Fruit fly (Drosophila melanogaster) whole organism, embryonic: ENCODE results near the gene Reg-2.

Source experiments
- BEAF-32 ChIP-seq: fragments of 200-800 bp; sonication (Bioruptor generic); optimal IDR thresholded peaks from 3 replicates; lab custom pipeline; 2017; ENCODE audit warnings: missing biosample characterization, missing genetic modification characterization, mild to moderate bottlenecking, moderate library complexity, missing genetic modification reagents
- Blimp-1 ChIP-seq: fragments of 200-800 bp; sonication (Bioruptor generic); optimal IDR thresholded peaks from 3 replicates; lab custom pipeline; 2018; ENCODE audit warnings: missing biosample characterization, missing genetic modification characterization, mild to moderate bottlenecking, moderate library complexity, missing genetic modification reagents
- CG1024 ChIP-seq: fragments of 200-800 bp; sonication (Bioruptor generic); IDR thresholded peaks from 2 replicates; pipeline ENCODE4 v1.3.6; 2022; ENCODE audit warnings: missing biosample characterization, missing genetic modification characterization
- CG10543 ChIP-seq: fragments of 200-800 bp; sonication (Bioruptor generic); optimal IDR thresholded peaks from 3 replicates; lab custom pipeline; 2017; ENCODE audit warnings: missing biosample characterization, mild to moderate bottlenecking, missing genetic modification characterization, moderate library complexity
- CG12071 ChIP-seq: fragments of 200-800 bp; sonication (Bioruptor generic); optimal IDR thresholded peaks from 3 replicates; lab custom pipeline; 2018; ENCODE audit warnings: missing biosample characterization, mild to moderate bottlenecking, missing genetic modification characterization
- CG13424 ChIP-seq: fragments of 200-800 bp; sonication (Bioruptor generic); optimal IDR thresholded peaks from 2 replicates; lab custom pipeline; 2019; ENCODE audit warnings: missing biosample characterization, mild to moderate bottlenecking, missing genetic modification characterization, moderate library complexity
- CG15269 ChIP-seq: fragments of 200-800 bp; sonication (Bioruptor generic); optimal IDR thresholded peaks from 2 replicates; lab custom pipeline; 2018; ENCODE audit warnings: missing biosample characterization, mild to moderate bottlenecking, missing genetic modification characterization, moderate library complexity
- CG18619 ChIP-seq: fragments of 200-800 bp; sonication (Bioruptor generic); optimal IDR thresholded peaks from 3 replicates; lab custom pipeline; 2017; ENCODE audit warnings: missing biosample characterization, mild to moderate bottlenecking, missing genetic modification characterization
- CG30403 ChIP-seq: fragments of 200-800 bp; sonication (Bioruptor generic); optimal IDR thresholded peaks from 3 replicates; lab custom pipeline; 2016; ENCODE audit warnings: missing biosample characterization, missing genetic modification characterization
- CG32532 ChIP-seq: fragments of 200-800 bp; sonication (Bioruptor generic); IDR thresholded peaks from 2 replicates; pipeline ENCODE4 v1.3.6; 2022; ENCODE audit warnings: missing biosample characterization, missing genetic modification characterization
- CG32772 ChIP-seq: fragments of 200-800 bp; sonication (Bioruptor generic); IDR thresholded peaks from 2 replicates; pipeline ENCODE4 v1.3.6; 2022; ENCODE audit warnings: missing biosample characterization, missing genetic modification characterization
- CG5953 ChIP-seq: fragments of 200-800 bp; sonication (Bioruptor generic); IDR thresholded peaks from 2 replicates; pipeline ENCODE4 v1.3.6; 2022; ENCODE audit warnings: missing biosample characterization, missing genetic modification characterization
- CG6765 ChIP-seq: fragments of 200-800 bp; sonication (Bioruptor generic); optimal IDR thresholded peaks from 3 replicates; lab custom pipeline; 2017; ENCODE audit warnings: missing biosample characterization, mild to moderate bottlenecking, missing genetic modification characterization
- CG6791 ChIP-seq: fragments of 200-800 bp; sonication (Bioruptor generic); IDR thresholded peaks from 3 replicates; pipeline ENCODE4 v1.3.6; 2022; ENCODE audit warnings: missing biosample characterization, missing genetic modification characterization; ENCODE audit not compliant: partially characterized antibody
- CG8290 ChIP-seq, 3 experiments: fragments of 200-800 bp; sonication (Bioruptor generic); optimal IDR thresholded peaks; 2 replicates each; lab custom pipeline; 2016 to 2019; ENCODE audit warnings: missing biosample characterization in 3 of 3, missing genetic modification characterization in 3 of 3, mild to moderate bottlenecking in 2 of 3, moderate library complexity in 1 of 3
- CG9437 ChIP-seq: fragments of 200-800 bp; sonication (Bioruptor generic); optimal IDR thresholded peaks from 2 replicates; lab custom pipeline; 2018; ENCODE audit warnings: missing biosample characterization, mild to moderate bottlenecking, missing genetic modification characterization
- Dek ChIP-seq: fragments of 200-800 bp; sonication (Bioruptor generic); optimal IDR thresholded peaks from 3 replicates; lab custom pipeline; 2019; ENCODE audit warnings: missing biosample characterization, mild to moderate bottlenecking, missing genetic modification characterization, moderate library complexity
- Drgx ChIP-seq: fragments of 200-800 bp; sonication (Bioruptor generic); IDR thresholded peaks from 2 replicates; pipeline ENCODE4 v1.3.6; 2022; ENCODE audit warnings: missing biosample characterization, missing genetic modification characterization
- Hr78 ChIP-seq, 2 experiments: fragments of 200-800 bp in 1 of 2; fragments of >200 bp in 1 of 2; sonication (Bioruptor generic) in 1 of 2; optimal IDR thresholded peaks; 2 replicates each; lab custom pipeline; 2017 to 2019; ENCODE audit warnings: missing biosample characterization in 2 of 2, missing genetic modification characterization in 2 of 2, mild to moderate bottlenecking in 1 of 2, moderate library complexity in 1 of 2
- MTF-1 ChIP-seq: fragments of 200-800 bp; sonication (Bioruptor generic); optimal IDR thresholded peaks from 2 replicates; lab custom pipeline; 2018; ENCODE audit warnings: missing biosample characterization, mild to moderate bottlenecking, missing genetic modification characterization, borderline replicate concordance
- Myb ChIP-seq: fragments of 200-800 bp; sonication (Bioruptor generic); optimal IDR thresholded peaks from 2 replicates; lab custom pipeline; 2016; ENCODE audit warnings: missing biosample characterization, missing genetic modification characterization
- Neu2 ChIP-seq: fragments of 200-800 bp; sonication (Bioruptor generic); optimal IDR thresholded peaks from 3 replicates; lab custom pipeline; 2016; ENCODE audit warnings: missing biosample characterization, missing genetic modification characterization, borderline replicate concordance
- Pdp1 ChIP-seq, 2 experiments: fragments of 200-800 bp; sonication (Bioruptor generic); optimal IDR thresholded peaks; 3 replicates each; lab custom pipeline; 2016; ENCODE audit warnings: missing biosample characterization in 2 of 2, missing genetic modification characterization in 2 of 2, mild to moderate bottlenecking in 1 of 2, moderate library complexity in 1 of 2
- Stat92E ChIP-seq, 3 experiments: fragments of >200 bp in 2 of 3; fragments of 200-800 bp in 1 of 3; sonication (Bioruptor generic) in 1 of 3; optimal IDR thresholded peaks; 2 replicates each; lab custom pipeline; 2017 to 2019; ENCODE audit warnings: missing biosample characterization in 3 of 3, missing genetic modification characterization in 3 of 3, mild to moderate bottlenecking in 1 of 3, moderate library complexity in 1 of 3
- TFAM ChIP-seq: fragments of 200-800 bp; sonication (Bioruptor generic); optimal IDR thresholded peaks from 2 replicates; lab custom pipeline; 2017; ENCODE audit warnings: missing biosample characterization, missing genetic modification characterization, inconsistent platforms
- abd-A ChIP-seq: fragments of 200-800 bp; sonication (Bioruptor generic); optimal IDR thresholded peaks from 3 replicates; lab custom pipeline; 2019; ENCODE audit warnings: missing biosample characterization, mild to moderate bottlenecking, missing genetic modification characterization, moderate library complexity
- amos ChIP-seq: fragments of 200-800 bp; sonication (Bioruptor generic); IDR thresholded peaks from 2 replicates; pipeline ENCODE4 v1.3.6; 2022; ENCODE audit warnings: missing biosample characterization, missing genetic modification characterization; ENCODE audit not compliant: partially characterized antibody
- bigmax ChIP-seq: fragments of 200-800 bp; sonication (Bioruptor generic); optimal IDR thresholded peaks from 2 replicates; lab custom pipeline; 2018; ENCODE audit warnings: missing biosample characterization, mild to moderate bottlenecking, missing genetic modification characterization
- br ChIP-seq: fragments of >200 bp; optimal IDR thresholded peaks from 2 replicates; lab custom pipeline; 2017
- bsh ChIP-seq, 2 experiments: fragments of 200-800 bp; sonication (Bioruptor generic); optimal IDR thresholded peaks; 2 replicates each; lab custom pipeline; 2017 to 2018; ENCODE audit warnings: mild to moderate bottlenecking in 2 of 2, missing biosample characterization in 2 of 2, missing genetic modification characterization in 2 of 2, moderate library complexity in 1 of 2
- dimm ChIP-seq: fragments of 200-800 bp; sonication (Bioruptor generic); IDR thresholded peaks from 2 replicates; pipeline ENCODE4 v1.3.6; 2022; ENCODE audit warnings: missing biosample characterization, missing genetic modification characterization
- ftz-f1 ChIP-seq: fragments of 200-800 bp; sonication (Bioruptor generic); optimal IDR thresholded peaks from 2 replicates; lab custom pipeline; 2016; ENCODE audit warnings: missing biosample characterization, missing genetic modification characterization
- grn ChIP-seq: fragments of 200-800 bp; sonication (Bioruptor generic); optimal IDR thresholded peaks from 3 replicates; lab custom pipeline; 2017; ENCODE audit warnings: missing biosample characterization, missing genetic modification characterization
- gsb-n ChIP-seq: fragments of 200-800 bp; sonication (Bioruptor generic); optimal IDR thresholded peaks from 3 replicates; lab custom pipeline; 2018; ENCODE audit warnings: missing biosample characterization, mild to moderate bottlenecking, missing genetic modification characterization
- kay ChIP-seq: fragments of 200-800 bp; sonication (Bioruptor generic); optimal IDR thresholded peaks from 2 replicates; lab custom pipeline; 2016; ENCODE audit warnings: missing biosample characterization, missing genetic modification characterization
- lab ChIP-seq: fragments of 200-800 bp; sonication (Bioruptor generic); optimal IDR thresholded peaks from 3 replicates; lab custom pipeline; 2017; ENCODE audit warnings: missing biosample characterization, missing genetic modification characterization, mild to moderate bottlenecking, moderate library complexity, missing genetic modification reagents
- pan ChIP-seq, 4 experiments: fragments of >200 bp in 3 of 4; fragments of 200-800 bp in 1 of 4; sonication (Bioruptor generic) in 1 of 4; optimal IDR thresholded peaks in 3 of 4; IDR thresholded peaks in 1 of 4; 2 replicates each; pipeline versions ENCODE4 v1.3.6 to Lab custom; 2017 to 2022; ENCODE audit warnings: missing biosample characterization in 2 of 4, missing genetic modification characterization in 2 of 4, mixed read lengths in 1 of 4
- pros ChIP-seq: fragments of 200-800 bp; sonication (Bioruptor generic); optimal IDR thresholded peaks from 3 replicates; lab custom pipeline; 2019; ENCODE audit warnings: missing biosample characterization, mild to moderate bottlenecking, missing genetic modification characterization, moderate library complexity
- psq ChIP-seq: fragments of 200-800 bp; sonication (Bioruptor generic); optimal IDR thresholded peaks from 2 replicates; lab custom pipeline; 2017; ENCODE audit warnings: missing biosample characterization, missing genetic modification characterization
- pzg ChIP-seq: fragments of 200-800 bp; sonication (Bioruptor generic); optimal IDR thresholded peaks from 3 replicates; lab custom pipeline; 2018; ENCODE audit warnings: missing biosample characterization, mild to moderate bottlenecking, missing genetic modification characterization, moderate library complexity
- sna ChIP-seq: fragments of 200-800 bp; sonication (Bioruptor generic); IDR thresholded peaks from 2 replicates; pipeline ENCODE4 v1.3.6; 2022; ENCODE audit warnings: missing biosample characterization, missing genetic modification characterization; ENCODE audit not compliant: partially characterized antibody
- sqz ChIP-seq: fragments of 200-800 bp; sonication (Bioruptor generic); optimal IDR thresholded peaks from 3 replicates; lab custom pipeline; 2018; ENCODE audit warnings: missing biosample characterization, mild to moderate bottlenecking, missing genetic modification characterization
- tll ChIP-seq, 2 experiments: fragments of 200-800 bp in 1 of 2; fragments of >200 bp in 1 of 2; sonication (Bioruptor generic) in 1 of 2; optimal IDR thresholded peaks; 2 replicates each; lab custom pipeline; 2017 to 2019; ENCODE audit warnings: missing biosample characterization in 2 of 2, missing genetic modification characterization in 2 of 2, mild to moderate bottlenecking in 1 of 2, moderate library complexity in 1 of 2
- vvl ChIP-seq: fragments of 200-800 bp; sonication (Bioruptor generic); IDR thresholded peaks from 2 replicates; pipeline ENCODE4 v1.3.6; 2022; ENCODE audit warnings: missing biosample characterization, missing genetic modification characterization

The Reg-2 gene

DNA sequence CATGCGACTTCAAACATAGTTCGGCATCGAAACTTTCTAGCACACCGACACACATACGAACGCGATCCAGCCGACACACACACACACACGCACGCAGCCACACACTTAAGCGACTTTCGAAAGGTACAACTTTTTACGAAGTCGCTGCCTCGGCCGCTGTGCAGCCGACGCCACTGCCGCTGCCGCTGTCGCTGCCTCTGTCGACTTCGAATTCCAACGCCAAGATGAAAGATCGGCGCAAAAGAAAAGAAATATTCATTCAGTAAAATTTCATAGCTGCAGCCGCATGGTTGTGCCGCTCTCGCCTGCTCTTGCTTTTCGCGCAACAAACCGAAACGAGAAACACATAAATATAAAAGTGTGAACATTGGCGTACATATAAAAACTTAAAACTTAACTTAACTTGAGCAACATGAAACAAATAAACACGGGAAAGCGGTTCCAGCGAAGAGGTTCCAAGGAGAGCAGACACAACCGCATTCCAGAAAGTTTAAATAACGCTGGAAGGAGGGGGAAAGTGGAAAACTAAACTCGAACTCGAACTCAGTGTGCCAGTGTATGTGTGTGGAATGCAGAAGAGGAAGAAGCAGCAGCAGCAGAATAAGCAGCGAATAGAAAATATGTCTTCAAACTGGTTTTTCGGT, 33.2 kb upstream of the Reg-2 start (continued):
- TF ChIP-seq CG9437 (GFP tag; lab: Kevin White, UChicago) (no peak), CG8290 (GFP tag; optimal IDR thresholded peaks at IDR 0.05; lab: Kevin White, UChicago) (no peak), CG8290 (tag; optimal IDR thresholded peaks at IDR 0.05; lab: Kevin White, UChicago) (peak in 1 of 2 experiments; percentile 28), MTF-1 (GFP tag; lab: Kevin White, UChicago) (no peak), Blimp-1 (GFP tag; lab: Kevin White, UChicago) (no peak), psq (GFP tag; lab: Kevin White, UChicago) (peak; percentile 24), pros (GFP tag; lab: Kevin White, UChicago) (peak; percentile 42), br (lab: Kevin White, UChicago) (no peak), CG32532 (GFP tag; lab: Robert Waterston, UW) (peak; percentile 28; the same call in 1 of the 2 replicates)

dm6 chr3L:638757-639353, 32.5 kb upstream of the Reg-2 start:
- TF ChIP-seq Dek (tag; lab: Kevin White, UChicago) (no peak), CG6791 (GFP tag; lab: Robert Waterston, UW) (no peak), dimm (GFP tag; lab: Robert Waterston, UW) (no peak), lab (GFP tag; lab: Kevin White, UChicago) (no peak), bsh (GFP tag; optimal IDR thresholded peaks at IDR 0.05; lab: Kevin White, UChicago) (no peak), vvl (GFP tag; lab: Robert Waterston, UW) (peak; percentile 25; the same call in 1 of the 2 replicates), CG12071 (GFP tag; lab: Kevin White, UChicago) (peak; percentile 7), Pdp1 (GFP tag; optimal IDR thresholded peaks at IDR 0.05; lab: Kevin White, UChicago) (peak in 1 of 2 experiments; percentile 78), CG10543 (GFP tag; lab: Kevin White, UChicago) (peak; percentile 41), amos (GFP tag; lab: Robert Waterston, UW) (no peak), BEAF-32 (no peak), bigmax (GFP tag; lab: Kevin White, UChicago) (no peak), CG5953 (GFP tag; lab: Robert Waterston, UW) (no peak), CG6765 (GFP tag; lab: Kevin White, UChicago) (peak; percentile 12), Drgx (GFP tag; lab: Robert Waterston, UW) (0 out of 2 replicates have a peak, but pooled peaks have one; percentile 29), kay (GFP tag; lab: Kevin White, UChicago) (peak; percentile 74), abd-A (tag; lab: Kevin White, UChicago) (peak; percentile 83), pzg (no peak), TFAM (GFP tag; lab: Kevin White, UChicago) (no peak), Myb (no peak), CG13424 (tag; lab: Kevin White, UChicago) (no peak), tll (GFP tag; optimal IDR thresholded peaks at IDR 0.05; lab: Kevin White, UChicago) (no peak), pan (optimal IDR thresholded peaks at IDR 0.05; lab: Kevin White, UChicago) (no peak), pan (GFP tag; optimal IDR thresholded peaks at IDR 0.05 in 1 of 2, IDR thresholded peaks at IDR 0.05 in 1 of 2) (no peak), CG30403 (GFP tag; lab: Kevin White, UChicago) (no peak), CG32772 (no peak), CG15269 (peak; percentile 67), Stat92E (GFP tag; optimal IDR thresholded peaks at IDR 0.05; lab: Kevin White, UChicago) (no peak), gsb-n (tag; lab: Kevin White, UChicago) (peak; percentile 31), CG18619 (GFP tag; lab: Kevin White, UChicago) (no peak), Hr78 (GFP tag; optimal IDR thresholded peaks at IDR 0.05; lab: Kevin White, UChicago) (peak in 1 of 2 experiments; percentile 77), CG1024 (GFP tag; lab: Robert Waterston, UW) (no peak), Neu2 (GFP tag; lab: Kevin White, UChicago) (no peak), ftz-f1 (GFP tag; lab: Kevin White, UChicago) (peak; percentile 88), sna (GFP tag; lab: Robert Waterston, UW) (no peak), sqz (GFP tag; lab: Kevin White, UChicago) (peak; percentile 90), grn (GFP tag; lab: Kevin White, UChicago) (peak; percentile 40)
